Fruit fly (Drosophila melanogaster) whole organism: ENCODE results near the gene CG33764.

Experiments
- CG8478 ChIP-seq: fragments of >200 bp; optimal IDR thresholded peaks from 2 replicates; lab custom pipeline; 2018; ENCODE audit warnings: inconsistent platforms
- psq ChIP-seq: fragments of >200 bp; optimal IDR thresholded peaks from 2 replicates; lab custom pipeline; 2017
- usp ChIP-seq: fragments of >200 bp; optimal IDR thresholded peaks from 2 replicates; lab custom pipeline; 2017; ENCODE audit warnings: missing biosample characterization, missing genetic modification characterization, mixed read lengths

DNA sequence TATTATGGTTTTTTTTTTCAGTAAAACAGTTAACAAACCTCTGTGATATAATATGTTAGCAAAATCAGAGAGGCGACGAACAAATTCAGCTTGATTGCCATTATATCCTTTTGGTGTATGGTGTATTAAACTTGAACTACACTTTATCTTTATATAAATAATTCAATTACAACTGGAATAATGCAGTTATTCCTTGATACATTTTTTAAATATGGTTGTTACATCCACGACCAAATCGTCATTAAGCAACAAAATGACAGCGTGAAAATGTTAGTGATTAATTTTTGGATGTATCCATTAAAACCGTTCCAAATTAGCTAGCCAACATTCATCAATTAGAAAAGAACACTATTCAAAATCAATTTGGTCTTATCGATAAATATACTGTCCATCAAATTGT is at the start of gene CG33764:
- no peak for TF ChIP-seq psq (lab: Kevin White, UChicago)
- TF ChIP-seq usp (GFP tag; lab: Kevin White, UChicago): no peak
- no peak for TF ChIP-seq CG8478 (lab: Kevin White, UChicago)
